Worm (Caenorhabditis elegans): ENCODE measurements around the gene ostf-4.

Gene ostf-4

ce11 chrIII:10351595-10352207, 33.3 kb upstream of the ostf-4 start, which contains the start of gene T07C4.3:
Gene T07C4.3 (plus strand): TSS chrIII:10352157.
- TF ChIP-seq ceh-9 (tag; optimal IDR thresholded peaks at IDR 0.05) (no peak), ztf-16 (tag; optimal IDR thresholded peaks at IDR 0.05) (no peak), npax-4 (tag; optimal IDR thresholded peaks at IDR 0.05) (no peak), pat-9 (tag; optimal IDR thresholded peaks at IDR 0.05) (no peak), hlh-8 (tag; optimal IDR thresholded peaks at IDR 0.05) (no peak), pha-4 (tag; optimal IDR thresholded peaks at IDR 0.05) (no peak), elt-2 (tag; optimal IDR thresholded peaks at IDR 0.05) (no peak), Y22D7AL.16 (tag; optimal IDR thresholded peaks at IDR 0.05) (no peak), hlh-30 (tag; optimal IDR thresholded peaks at IDR 0.05; ENCODE audit: insufficient read depth) (no peak), che-1 (tag; optimal IDR thresholded peaks at IDR 0.05) (no peak), pros-1 (tag; optimal IDR thresholded peaks at IDR 0.05) (no peak), unc-55 (GFP tag; optimal IDR thresholded peaks at IDR 0.05) (no peak)

DNA sequence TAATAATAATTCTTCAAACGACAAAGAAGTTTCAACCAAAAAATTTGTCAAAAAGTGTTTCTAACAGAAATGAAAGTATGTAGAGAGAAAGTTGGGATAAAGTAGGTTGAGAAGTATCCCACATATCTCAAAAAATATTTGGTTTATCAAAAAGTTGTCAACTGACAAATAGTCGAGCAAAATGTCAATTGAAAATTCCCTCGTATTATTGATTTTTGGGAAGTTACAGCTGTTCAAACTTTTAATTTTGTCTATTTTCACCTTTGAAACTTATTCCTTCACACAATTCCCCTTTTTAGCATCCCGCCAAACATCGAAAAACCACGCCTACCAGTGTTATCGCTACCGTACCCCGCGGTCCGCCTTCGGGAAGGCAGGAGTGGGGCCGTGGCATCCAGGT, 28.7 kb upstream of the ostf-4 start, which contains the start of gene tbx-8:
Gene tbx-8 (plus strand): TSS at position 301 of the 400 bp plus-strand sequence.
- no peak for TF ChIP-seq ama-1 (optimal IDR thresholded peaks at IDR 0.05)
- no peak for TF ChIP-seq C38D4.7 (GFP tag; optimal IDR thresholded peaks at IDR 0.05)
- no peak for TF ChIP-seq unc-42 (tag; optimal IDR thresholded peaks at IDR 0.05)
- TF ChIP-seq lin-11 (tag; optimal IDR thresholded peaks at IDR 0.05) = no peak
- TF ChIP-seq K02D7.2 (tag; optimal IDR thresholded peaks at IDR 0.05) = no peak
- no peak for TF ChIP-seq nhr-11 (tag; optimal IDR thresholded peaks at IDR 0.05)
- TF ChIP-seq fkh-10 (GFP tag; optimal IDR thresholded peaks at IDR 0.05) = no peak
- TF ChIP-seq ceh-18 (tag; optimal IDR thresholded peaks at IDR 0.05) = no peak
- no peak for TF ChIP-seq eyg-1 (tag; optimal IDR thresholded peaks at IDR 0.05)

ce11 chrIII:10344762-10345161, 26.4 kb upstream of the ostf-4 start:
- no peak for TF ChIP-seq dve-1 (tag; optimal IDR thresholded peaks at IDR 0.05)
- no peak for TF ChIP-seq hlh-8 (tag; optimal IDR thresholded peaks at IDR 0.05)
- TF ChIP-seq zip-5 (tag; optimal IDR thresholded peaks at IDR 0.05) = no peak
- no peak for TF ChIP-seq ceh-48 (tag; optimal IDR thresholded peaks at IDR 0.05)
- TF ChIP-seq fkh-10 (GFP tag; optimal IDR thresholded peaks at IDR 0.05) = no peak
- no peak for TF ChIP-seq nfya-1 (tag; optimal IDR thresholded peaks at IDR 0.05)
- TF ChIP-seq K09A11.1 (tag; optimal IDR thresholded peaks at IDR 0.05; ENCODE audit: insufficient read depth) = no peak
- TF ChIP-seq ama-1 (optimal IDR thresholded peaks at IDR 0.05) = no peak
- no peak for TF ChIP-seq ceh-22 (tag; optimal IDR thresholded peaks at IDR 0.05)
- TF ChIP-seq che-1 (tag; optimal IDR thresholded peaks at IDR 0.05) = no peak
- TF ChIP-seq ceh-14 (tag; optimal IDR thresholded peaks at IDR 0.05) = no peak
- no peak for TF ChIP-seq tbx-7 (tag; optimal IDR thresholded peaks at IDR 0.05)
- no peak for TF ChIP-seq odd-2 (tag; optimal IDR thresholded peaks at IDR 0.05)

DNA sequence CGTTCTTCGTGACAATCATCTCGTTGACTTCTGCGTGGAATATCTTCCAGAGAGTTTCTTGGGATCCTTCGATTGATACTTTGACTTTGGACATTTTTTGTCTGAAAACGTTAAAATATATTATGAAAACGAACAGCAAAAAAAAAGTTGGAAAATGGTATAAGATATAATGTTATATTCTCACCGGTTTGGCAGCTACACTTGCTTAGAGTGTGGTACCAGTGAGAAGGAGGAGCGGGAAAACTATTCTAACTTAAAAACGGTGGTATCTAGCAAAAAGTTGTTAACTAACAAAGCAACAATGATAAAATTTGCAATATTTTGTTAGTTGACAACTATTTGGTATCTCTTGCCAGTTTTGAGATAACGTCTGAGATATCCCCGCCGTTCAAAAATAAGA, 23.4 kb upstream of the ostf-4 start, which contains the start of gene tbx-9:
Gene tbx-9 (minus strand): TSS at position 101 of the 400 bp plus-strand sequence.
- no peak for TF ChIP-seq nfya-1 (tag; optimal IDR thresholded peaks at IDR 0.05)
- TF ChIP-seq rnt-1 (tag; optimal IDR thresholded peaks at IDR 0.05) = no peak
- TF ChIP-seq nhr-11 (tag; optimal IDR thresholded peaks at IDR 0.05) = no peak
- no peak for TF ChIP-seq unc-42 (tag; optimal IDR thresholded peaks at IDR 0.05)
- TF ChIP-seq ahr-1 (tag; optimal IDR thresholded peaks at IDR 0.05) = no peak
- TF ChIP-seq T23F11.4 (GFP tag; optimal IDR thresholded peaks at IDR 0.05) = no peak
- no peak for TF ChIP-seq npax-4 (tag; optimal IDR thresholded peaks at IDR 0.05)
- no peak for TF ChIP-seq pros-1 (tag; optimal IDR thresholded peaks at IDR 0.05)
- no peak for TF ChIP-seq gmeb-2 (tag; optimal IDR thresholded peaks at IDR 0.05)
- TF ChIP-seq ztf-16 (tag; optimal IDR thresholded peaks at IDR 0.05) = no peak
- no peak for TF ChIP-seq zip-5 (tag; optimal IDR thresholded peaks at IDR 0.05)
- no peak for TF ChIP-seq pha-4 (tag; optimal IDR thresholded peaks at IDR 0.05)
- no peak for TF ChIP-seq nhr-232 (tag; optimal IDR thresholded peaks at IDR 0.05)
- TF ChIP-seq lin-11 (tag; optimal IDR thresholded peaks at IDR 0.05) = no peak
- no peak for TF ChIP-seq K09A11.1 (tag; optimal IDR thresholded peaks at IDR 0.05; ENCODE audit: insufficient read depth)
- TF ChIP-seq dmd-4 (tag; optimal IDR thresholded peaks at IDR 0.05; ENCODE audit: borderline replicate concordance) = no peak

All from whole organism, late embryonic.